Worm (Caenorhabditis elegans): Measurements from ENCODE around the gene K08C7.6.

K08C7.6 gene

DNA sequence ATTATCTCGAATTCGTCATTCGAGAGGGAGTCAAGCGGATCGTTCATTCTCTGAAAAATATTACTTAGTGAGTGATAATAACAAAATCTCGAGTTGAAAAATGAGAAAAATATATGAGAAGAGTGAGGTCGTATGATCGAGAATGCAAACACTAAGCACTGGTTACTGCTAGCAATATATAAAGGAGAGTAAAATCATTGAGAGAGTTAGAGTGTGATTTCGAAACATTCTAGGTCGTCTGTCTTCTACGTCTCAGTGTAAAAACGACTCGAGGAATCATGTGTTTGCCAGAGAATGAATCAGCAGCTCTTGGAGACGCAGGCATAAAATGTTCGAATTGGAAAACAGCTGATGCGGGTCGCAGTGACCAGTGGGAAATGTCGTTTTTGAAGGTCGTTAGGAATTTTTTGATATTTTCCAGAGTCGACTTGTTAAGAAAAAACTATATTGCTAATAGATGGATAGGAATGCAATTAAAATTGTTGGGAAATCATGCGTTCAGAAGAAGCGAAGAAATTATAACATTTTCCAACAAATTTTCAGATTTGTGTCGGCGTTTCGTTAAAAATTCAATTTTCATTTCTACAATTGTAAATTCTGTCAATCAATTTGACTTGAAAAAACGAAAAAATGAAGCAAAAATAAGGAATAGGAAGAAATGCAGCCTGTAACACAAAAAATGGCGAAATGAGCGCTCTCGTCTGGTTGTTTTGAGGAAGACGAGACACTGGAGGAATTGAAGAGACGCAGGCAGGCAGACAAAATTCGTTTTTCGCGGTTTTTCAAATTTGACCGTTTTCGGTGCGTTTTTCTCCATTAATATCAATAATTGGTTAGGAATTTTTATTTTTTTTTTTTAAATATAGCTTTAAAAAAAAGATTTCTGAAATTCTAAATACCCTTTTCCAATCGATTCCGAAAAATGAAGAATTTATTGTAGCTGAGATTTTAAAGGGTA lies 11.6 kb upstream of the K08C7.6 start, which contains the start of gene allo-1:
TSS of gene allo-1 (minus strand) at position 51 of the 958 bp plus-strand sequence.
- TF ChIP-seq aly-2 (tag; optimal IDR thresholded peaks at IDR 0.05), result no peak
- peak; percentile 72 for TF ChIP-seq nhr-23 (tag; optimal IDR thresholded peaks at IDR 0.05)
- TF ChIP-seq ztf-4 (tag; optimal IDR thresholded peaks at IDR 0.05), result no peak
- no peak for TF ChIP-seq nhr-76 (tag; optimal IDR thresholded peaks at IDR 0.05)
- TF ChIP-seq R02D3.7 (tag; optimal IDR thresholded peaks at IDR 0.05), result no peak
- no peak for TF ChIP-seq nhr-12 (tag; optimal IDR thresholded peaks at IDR 0.05)
- TF ChIP-seq tbx-2 (tag; optimal IDR thresholded peaks at IDR 0.05), result no peak
- no peak for TF ChIP-seq fkh-2 (tag; optimal IDR thresholded peaks at IDR 0.05)
- TF ChIP-seq eor-1 (tag; optimal IDR thresholded peaks at IDR 0.05), result no peak
- TF ChIP-seq elt-3 (tag; optimal IDR thresholded peaks at IDR 0.05), result no peak
- peak; percentile 72 for TF ChIP-seq jun-1 (tag; optimal IDR thresholded peaks at IDR 0.05)
- TF ChIP-seq ztf-11 (tag; optimal IDR thresholded peaks at IDR 0.05), result no peak
- TF ChIP-seq fos-1 (tag; optimal IDR thresholded peaks at IDR 0.05), result no peak
- peak; percentile 67 for TF ChIP-seq pha-4 (tag; optimal IDR thresholded peaks at IDR 0.05)
- no peak for TF ChIP-seq ceh-16 (tag; optimal IDR thresholded peaks at IDR 0.05)
- peak; percentile 36 for TF ChIP-seq nfya-1 (tag; optimal IDR thresholded peaks at IDR 0.05; ENCODE audit: insufficient read depth)
- no peak for TF ChIP-seq nhr-77 (tag; optimal IDR thresholded peaks at IDR 0.05)
- TF ChIP-seq daf-12 (tag; optimal IDR thresholded peaks at IDR 0.05), result no peak
- no peak for TF ChIP-seq mdl-1 (tag; optimal IDR thresholded peaks at IDR 0.05)
- TF ChIP-seq mml-1 (tag; optimal IDR thresholded peaks at IDR 0.05), result no peak
- TF ChIP-seq fkh-10 (GFP tag; optimal IDR thresholded peaks at IDR 0.05), result no peak
- peak; percentile 33 for TF ChIP-seq ceh-28 (tag; optimal IDR thresholded peaks at IDR 0.05)
- TF ChIP-seq nhr-67 (tag; optimal IDR thresholded peaks at IDR 0.05), result no peak
- TF ChIP-seq elt-1 (tag; optimal IDR thresholded peaks at IDR 0.05), result no peak
- TF ChIP-seq elt-2 (tag; optimal IDR thresholded peaks at IDR 0.05), result peak; percentile 47
- no peak for TF ChIP-seq sea-2 (GFP tag; optimal IDR thresholded peaks at IDR 0.05)
- peak; percentile 1 for TF ChIP-seq skn-1 (tag; optimal IDR thresholded peaks at IDR 0.05)
- no peak for TF ChIP-seq nhr-237 (tag; optimal IDR thresholded peaks at IDR 0.05)
- TF ChIP-seq nhr-28 (tag; optimal IDR thresholded peaks at IDR 0.05), result no peak
- TF ChIP-seq egl-27 (tag; optimal IDR thresholded peaks at IDR 0.05), result no peak
- TF ChIP-seq zag-1 (tag; optimal IDR thresholded peaks at IDR 0.05), result no peak
- no peak for TF ChIP-seq unc-62 (GFP tag; optimal IDR thresholded peaks at IDR 0.05)
- peak; percentile 23 for TF ChIP-seq lin-15B (tag; optimal IDR thresholded peaks at IDR 0.05)
- TF ChIP-seq ama-1 (optimal IDR thresholded peaks at IDR 0.05), result peak; percentile 8
- peak; percentile 40 for TF ChIP-seq lin-39 (tag; optimal IDR thresholded peaks at IDR 0.05)
- TF ChIP-seq snpc-4 (tag; optimal IDR thresholded peaks at IDR 0.05), result peak; percentile 67
- no peak for TF ChIP-seq ceh-9 (tag; optimal IDR thresholded peaks at IDR 0.05)
- TF ChIP-seq pqm-1 (tag; optimal IDR thresholded peaks at IDR 0.05), result peak; percentile 15
- no peak for TF ChIP-seq nhr-43 (tag; optimal IDR thresholded peaks at IDR 0.05; ENCODE audit: poor library complexity, severe bottlenecking)
- TF ChIP-seq ZK546.5 (tag; optimal IDR thresholded peaks at IDR 0.05), result no peak
- TF ChIP-seq nhr-25 (tag; optimal IDR thresholded peaks at IDR 0.05), result peak; percentile 86
- no peak for TF ChIP-seq lsy-12 (tag; optimal IDR thresholded peaks at IDR 0.05)
- no peak for TF ChIP-seq nhr-11 (tag; optimal IDR thresholded peaks at IDR 0.05)
- no peak for TF ChIP-seq unc-39 (tag; optimal IDR thresholded peaks at IDR 0.05)
- TF ChIP-seq egl-5 (tag; optimal IDR thresholded peaks at IDR 0.05), result peak; percentile 58
- TF ChIP-seq hmg-11 (tag; optimal IDR thresholded peaks at IDR 0.05), result peak; percentile 45
- TF ChIP-seq ceh-82 (tag; optimal IDR thresholded peaks at IDR 0.05), result no peak
